2 fruit fly cellular contexts compared by ENCODE assay signal in the genomic region with DNA sequence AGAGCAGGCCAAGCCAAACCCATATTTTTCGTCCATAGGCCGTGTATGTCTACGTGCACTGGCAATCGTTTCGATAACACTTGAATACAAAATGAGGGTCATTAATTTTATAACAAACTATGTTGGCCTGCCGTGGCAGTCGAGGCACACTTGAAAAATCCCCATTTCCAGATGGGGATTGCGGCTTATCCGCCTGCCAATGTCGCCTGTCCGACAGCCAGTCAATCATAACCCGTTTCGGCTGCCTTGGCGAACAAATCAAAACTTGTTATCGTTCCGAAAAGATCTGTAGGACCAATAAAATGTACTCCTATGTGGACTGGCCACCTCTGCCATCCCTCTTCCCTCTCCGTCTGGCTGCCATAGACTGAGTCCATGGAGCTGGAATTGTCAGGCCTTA.
TF ChIP-seq lines count a peak whose summit lies in the region.

No protein-coding gene starts in this region.

- TF ChIP-seq CTCF in whole organism, embryonic (GFP tag; optimal IDR thresholded peaks at IDR 0.05; lab: Kevin White, UChicago), result no peak

TF ChIP-seq in whole organism, embryonic, 481 proteins besides CTCF, POLR2A, EP300 and RAD21:
- TF ChIP-seq klu (GFP tag; IDR thresholded peaks at IDR 0.05; lab: Robert Waterston, UW) (no peak), CG11560 (tag; IDR thresholded peaks at IDR 0.05; lab: Robert Waterston, UW) (no peak), Jarid2 (GFP tag; optimal IDR thresholded peaks at IDR 0.05; lab: Kevin White, UChicago) (no peak), dmrt11E (tag; optimal IDR thresholded peaks at IDR 0.05; lab: Kevin White, UChicago) (no peak), CG12769 (tag; optimal IDR thresholded peaks at IDR 0.05; lab: Kevin White, UChicago) (peak; percentile 59), CG9932 (GFP tag; IDR thresholded peaks at IDR 0.05; lab: Robert Waterston, UW) (no peak), Abd-B (GFP tag; optimal IDR thresholded peaks at IDR 0.05; lab: Kevin White, UChicago) (peak; percentile 8), grn (GFP tag; optimal IDR thresholded peaks at IDR 0.05; lab: Kevin White, UChicago) (peak; percentile 45), sd (tag; optimal IDR thresholded peaks at IDR 0.05; lab: Kevin White, UChicago) (peak; percentile 44), kni (GFP tag; optimal IDR thresholded peaks at IDR 0.05; lab: Kevin White, UChicago) (peak; percentile 64), Kr (GFP tag; optimal IDR thresholded peaks at IDR 0.05; lab: Kevin White, UChicago) (no peak), MBD-R2 (GFP tag; IDR thresholded peaks at IDR 0.05; lab: Robert Waterston, UW) (no peak), salm (tag; optimal IDR thresholded peaks at IDR 0.05; lab: Kevin White, UChicago) (no peak), CG15479 (GFP tag; optimal IDR thresholded peaks at IDR 0.05; lab: Kevin White, UChicago) (no peak)

TF ChIP-seq in whole organism, pupa, 21 proteins besides CTCF, POLR2A, EP300 and RAD21:
- TF ChIP-seq CG32121 (GFP tag; IDR thresholded peaks at IDR 0.05; lab: Robert Waterston, UW) (no peak), Snoo (tag; optimal IDR thresholded peaks at IDR 0.05; lab: Kevin White, UChicago) (no peak), CG15710 (tag; optimal IDR thresholded peaks at IDR 0.05; lab: Kevin White, UChicago) (no peak), CG4496 (GFP tag; IDR thresholded peaks at IDR 0.05; lab: Robert Waterston, UW) (peak; percentile 45; the same call in 1 of the 3 replicates)
